Fruit fly (Drosophila melanogaster): ENCODE results near the gene CG10631.

dm6 chr2L:19788735-19789134, 32.0 kb upstream of the CG10631 start:
- TF ChIP-seq CG12391 (tag; optimal IDR thresholded peaks at IDR 0.05) (no peak), pan (optimal IDR thresholded peaks at IDR 0.05) (no peak), pan (GFP tag; optimal IDR thresholded peaks at IDR 0.05 in 1 of 2, IDR thresholded peaks at IDR 0.05 in 1 of 2) (no peak), Nf-YB (GFP tag; optimal IDR thresholded peaks at IDR 0.05) (no peak), Sox102F (GFP tag; optimal IDR thresholded peaks at IDR 0.05) (no peak)
